Fruit fly (Drosophila melanogaster): ENCODE data around the gene Sas10.
A peak's percentile ranks its signal among the peaks of the same experiment; 100 is the strongest.

The Sas10 gene

DNA sequence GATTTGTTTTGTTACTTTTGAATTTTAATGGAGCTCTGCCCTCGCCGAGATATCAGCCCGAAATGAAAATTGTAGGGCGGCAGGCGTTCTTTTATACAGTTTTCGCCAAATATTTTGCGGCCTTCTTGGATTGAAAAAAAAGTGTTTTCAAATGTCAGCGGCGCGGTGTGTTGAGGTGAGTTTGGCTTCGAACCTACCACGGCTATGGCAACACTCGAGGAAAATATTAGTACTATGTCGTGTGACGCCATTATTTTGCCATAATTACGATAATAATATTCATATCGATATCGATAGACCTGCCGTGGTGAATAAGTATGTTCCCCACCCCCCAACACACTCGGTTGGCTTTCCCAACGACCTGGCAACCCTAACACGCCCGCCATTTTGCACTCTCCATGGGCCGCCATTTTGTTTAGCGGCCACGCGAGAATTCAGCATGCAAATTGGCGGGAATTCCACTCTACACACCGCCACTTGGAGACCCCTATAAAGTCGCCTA, 5.3 kb upstream of the Sas10 start, which contains the start of the genes TrxT and dhd (continued):
- TF ChIP-seq pnt (GFP tag; optimal IDR thresholded peaks at IDR 0.05) (no peak), Sry-δ (GFP tag; optimal IDR thresholded peaks at IDR 0.05) (peak; percentile 63), amos (GFP tag; IDR thresholded peaks at IDR 0.05; ENCODE audit: partially characterized antibody) (peak; percentile 54; the same call in 1 of the 2 replicates), Abd-B (GFP tag; optimal IDR thresholded peaks at IDR 0.05) (no peak), CG14667 (GFP tag; IDR thresholded peaks at IDR 0.05) (no peak), CG32532 (GFP tag; IDR thresholded peaks at IDR 0.05) (peak; percentile 57; the same call in 1 of the 2 replicates), yki (optimal IDR thresholded peaks at IDR 0.05) (no peak), jing (GFP tag; optimal IDR thresholded peaks at IDR 0.05) (no peak), Six4 (GFP tag; optimal IDR thresholded peaks at IDR 0.05) (no peak), shn (GFP tag; optimal IDR thresholded peaks at IDR 0.05) (no peak), CG10979 (tag; optimal IDR thresholded peaks at IDR 0.05) (peak; percentile 9), Neu2 (GFP tag; optimal IDR thresholded peaks at IDR 0.05; ENCODE audit: borderline replicate concordance) (no peak), NfI (GFP tag; optimal IDR thresholded peaks at IDR 0.05) (peak; percentile 50), CG34376 (GFP tag; optimal IDR thresholded peaks at IDR 0.05) (no peak), CG15479 (GFP tag; optimal IDR thresholded peaks at IDR 0.05) (no peak), CG9727 (GFP tag; optimal IDR thresholded peaks at IDR 0.05) (peak; percentile 21), Gug (GFP tag; IDR thresholded peaks at IDR 0.05) (no peak), Eip74EF (GFP tag; optimal IDR thresholded peaks at IDR 0.05) (no peak), CG14050 (GFP tag; IDR thresholded peaks at IDR 0.05) (no peak), H15 (GFP tag; IDR thresholded peaks at IDR 0.05) (no peak), hbn (GFP tag; IDR thresholded peaks at IDR 0.05; ENCODE audit: partially characterized antibody) (peak; percentile 46; the same call in 1 of the 2 replicates), exex (tag; optimal IDR thresholded peaks at IDR 0.05) (no peak), lab (GFP tag; optimal IDR thresholded peaks at IDR 0.05) (no peak), CG12659 (GFP tag; optimal IDR thresholded peaks at IDR 0.05) (peak; percentile 71), Nf-YC (tag; optimal IDR thresholded peaks at IDR 0.05) (peak; percentile 36), CG6689 (GFP tag; IDR thresholded peaks at IDR 0.05) (0 out of 2 replicates have a peak, but pooled peaks have one; percentile 44), CG12071 (GFP tag; optimal IDR thresholded peaks at IDR 0.05) (no peak), CG16815 (GFP tag; optimal IDR thresholded peaks at IDR 0.05) (no peak), chm (GFP tag; IDR thresholded peaks at IDR 0.05) (peak; percentile 58), nau (GFP tag; optimal IDR thresholded peaks at IDR 0.05) (no peak), mam (GFP tag; optimal IDR thresholded peaks at IDR 0.05) (peak; percentile 22), CG13624 (GFP tag; optimal IDR thresholded peaks at IDR 0.05) (peak; percentile 45), Ssrp (tag; optimal IDR thresholded peaks at IDR 0.05) (no peak), knrl (GFP tag; IDR thresholded peaks at IDR 0.05; ENCODE audit: partially characterized antibody) (peak; percentile 40; the same call in 2 of the 3 replicates), CG31388 (GFP tag; optimal IDR thresholded peaks at IDR 0.05) (no peak), Pdp1 (GFP tag; optimal IDR thresholded peaks at IDR 0.05) (peak in 1 of 2 experiments; percentile 25), Sry-β (GFP tag; optimal IDR thresholded peaks at IDR 0.05) (no peak), tna (GFP tag; IDR thresholded peaks at IDR 0.05; ENCODE audit: partially characterized antibody) (peak; percentile 57; the same call in 1 of the 2 replicates), CG8290 (GFP tag; optimal IDR thresholded peaks at IDR 0.05) (peak; percentile 81), CG8290 (tag; optimal IDR thresholded peaks at IDR 0.05) (peak; percentile 72 to 93), peb (GFP tag; IDR thresholded peaks at IDR 0.05) (0 out of 2 replicates have a peak, but pooled peaks have one; percentile 16), tin (GFP tag; optimal IDR thresholded peaks at IDR 0.05) (no peak), HLH4C (GFP tag; IDR thresholded peaks at IDR 0.05; ENCODE audit: partially characterized antibody) (peak; percentile 63; the same call in 2 of the 3 replicates), CG42726 (GFP tag; IDR thresholded peaks at IDR 0.05; ENCODE audit: partially characterized antibody) (no peak), croc (GFP tag; conservative IDR thresholded peaks at IDR 0.05) (no peak), fd102C (GFP tag; optimal IDR thresholded peaks at IDR 0.05) (no peak), CG1647 (GFP tag; optimal IDR thresholded peaks at IDR 0.05) (no peak), Optix (GFP tag; IDR thresholded peaks at IDR 0.05) (no peak), CG11456 (GFP tag; IDR thresholded peaks at IDR 0.05) (0 out of 3 replicates have a peak, but pooled peaks have one; percentile 57), CG10959 (GFP tag; IDR thresholded peaks at IDR 0.05) (no peak)

Measured in whole organism, embryonic.